Fruit fly (Drosophila melanogaster) whole organism, embryonic: ENCODE results near the gene CG31268.

Source experiments
- Atf-2 ChIP-seq: fragments of 200-800 bp; sonication (Bioruptor generic); optimal IDR thresholded peaks from 2 replicates; lab custom pipeline; 2016; ENCODE audit warnings: missing biosample characterization, missing genetic modification characterization
- B-H1 ChIP-seq: fragments of 200-800 bp; sonication (Bioruptor generic); IDR thresholded peaks from 3 replicates; pipeline ENCODE4 v1.3.6; 2022; ENCODE audit warnings: missing biosample characterization, missing genetic modification characterization
- CG10147 ChIP-seq: fragments of 200-800 bp; sonication (Bioruptor generic); optimal IDR thresholded peaks from 2 replicates; lab custom pipeline; 2019; ENCODE audit warnings: missing biosample characterization, mild to moderate bottlenecking, missing genetic modification characterization, moderate library complexity
- CG10431 ChIP-seq: fragments of 200-800 bp; sonication (Bioruptor generic); optimal IDR thresholded peaks from 3 replicates; lab custom pipeline; 2018; ENCODE audit warnings: missing biosample characterization, mild to moderate bottlenecking, missing genetic modification characterization
- CG11085 ChIP-seq: fragments of 200-800 bp; sonication (Bioruptor generic); IDR thresholded peaks from 2 replicates; pipeline ENCODE4 v1.3.6; 2022; ENCODE audit warnings: missing biosample characterization, missing genetic modification characterization
- CG11696 ChIP-seq: fragments of 200-800 bp; sonication (Bioruptor generic); IDR thresholded peaks from 2 replicates; pipeline ENCODE4 v1.3.6; 2022; ENCODE audit warnings: missing biosample characterization, missing genetic modification characterization
- CG15479 ChIP-seq: fragments of 200-800 bp; sonication (Bioruptor generic); optimal IDR thresholded peaks from 3 replicates; lab custom pipeline; 2019; ENCODE audit warnings: missing biosample characterization, mild to moderate bottlenecking, missing genetic modification characterization, moderate library complexity
- CG16815 ChIP-seq: fragments of 200-800 bp; sonication (Bioruptor generic); optimal IDR thresholded peaks from 3 replicates; lab custom pipeline; 2017; ENCODE audit warnings: missing biosample characterization, mild to moderate bottlenecking, missing genetic modification characterization
- CG16863 ChIP-seq: fragments of 200-800 bp; sonication (Bioruptor generic); optimal IDR thresholded peaks from 3 replicates; lab custom pipeline; 2016; ENCODE audit warnings: missing biosample characterization, missing genetic modification characterization
- CG18262 ChIP-seq: fragments of 200-800 bp; optimal IDR thresholded peaks from 3 replicates; lab custom pipeline; 2019; ENCODE audit warnings: missing biosample characterization, mild to moderate bottlenecking, missing genetic modification characterization, moderate library complexity
- CG2202 ChIP-seq: fragments of 200-800 bp; sonication (Bioruptor generic); optimal IDR thresholded peaks from 2 replicates; lab custom pipeline; 2018; ENCODE audit warnings: missing biosample characterization, mild to moderate bottlenecking, missing genetic modification characterization
- CG2889 ChIP-seq: fragments of 200-800 bp; sonication (Bioruptor generic); IDR thresholded peaks from 3 replicates; pipeline ENCODE4 v1.3.6; 2022; ENCODE audit warnings: missing biosample characterization, missing genetic modification characterization
- CG6654 ChIP-seq: fragments of 200-800 bp; sonication (Bioruptor generic); optimal IDR thresholded peaks from 2 replicates; lab custom pipeline; 2017; ENCODE audit warnings: missing biosample characterization, mild to moderate bottlenecking, missing genetic modification characterization
- CG6689 ChIP-seq: fragments of 200-800 bp; sonication (Bioruptor generic); IDR thresholded peaks from 2 replicates; pipeline ENCODE4 v1.3.6; 2022; ENCODE audit warnings: missing biosample characterization, missing genetic modification characterization
- CG7987 ChIP-seq: fragments of 200-800 bp; sonication (Bioruptor generic); optimal IDR thresholded peaks from 2 replicates; lab custom pipeline; 2018; ENCODE audit warnings: missing biosample characterization, mild to moderate bottlenecking, missing genetic modification characterization, moderate library complexity
- CG8478 ChIP-seq: fragments of >200 bp; optimal IDR thresholded peaks from 2 replicates; lab custom pipeline; 2018
- CG9215 ChIP-seq: fragments of 200-800 bp; sonication (Bioruptor generic); IDR thresholded peaks from 2 replicates; pipeline ENCODE4 v1.3.6; 2022; ENCODE audit warnings: missing biosample characterization, missing genetic modification characterization
- CG9932 ChIP-seq: fragments of 200-800 bp; sonication (Bioruptor generic); IDR thresholded peaks from 2 replicates; pipeline ENCODE4 v1.3.6; 2022; ENCODE audit warnings: missing biosample characterization, missing genetic modification characterization
- Dad ChIP-seq: fragments of 200-800 bp; sonication (Bioruptor generic); optimal IDR thresholded peaks from 3 replicates; lab custom pipeline; 2016; ENCODE audit warnings: missing biosample characterization, missing genetic modification characterization
- Dp ChIP-seq: fragments of 200-800 bp; sonication (Bioruptor generic); optimal IDR thresholded peaks from 2 replicates; lab custom pipeline; 2018; ENCODE audit warnings: missing biosample characterization, mild to moderate bottlenecking, missing genetic modification characterization, moderate library complexity
- E2f2 ChIP-seq: fragments of 200-800 bp; sonication (Bioruptor generic); IDR thresholded peaks from 2 replicates; pipeline ENCODE4 v1.3.6; 2022; ENCODE audit warnings: missing biosample characterization, missing genetic modification characterization
- GATAe ChIP-seq: fragments of 200-800 bp; sonication (Bioruptor generic); conservative IDR thresholded peaks from 2 replicates; pipeline ENCODE4 v1.3.6; 2022; ENCODE audit warnings: missing biosample characterization, missing genetic modification characterization
- HLH54F ChIP-seq: fragments of 200-800 bp; sonication (Bioruptor generic); optimal IDR thresholded peaks from 3 replicates; lab custom pipeline; 2016; ENCODE audit warnings: missing biosample characterization, missing genetic modification characterization
- Hmr ChIP-seq: fragments of 200-800 bp; sonication (Bioruptor generic); optimal IDR thresholded peaks from 3 replicates; lab custom pipeline; 2017; ENCODE audit warnings: mild to moderate bottlenecking, missing biosample characterization, missing genetic modification reagents, missing genetic modification characterization
- Hmx ChIP-seq: fragments of 200-800 bp; sonication (Bioruptor generic); optimal IDR thresholded peaks from 2 replicates; lab custom pipeline; 2016; ENCODE audit warnings: missing biosample characterization, missing genetic modification characterization
- MESR4 ChIP-seq: fragments of 200-800 bp; sonication (Bioruptor generic); optimal IDR thresholded peaks from 2 replicates; lab custom pipeline; 2018; ENCODE audit warnings: missing biosample characterization, mild to moderate bottlenecking, missing genetic modification characterization, moderate library complexity
- NK7.1 ChIP-seq: fragments of 200-800 bp; sonication (Bioruptor generic); optimal IDR thresholded peaks from 3 replicates; lab custom pipeline; 2016; ENCODE audit warnings: missing biosample characterization, missing genetic modification characterization
- Neu2 ChIP-seq: fragments of 200-800 bp; sonication (Bioruptor generic); optimal IDR thresholded peaks from 3 replicates; lab custom pipeline; 2016; ENCODE audit warnings: missing biosample characterization, missing genetic modification characterization, borderline replicate concordance
- Rfx ChIP-seq: fragments of 200-800 bp; sonication (Bioruptor generic); IDR thresholded peaks from 2 replicates; pipeline ENCODE4 v1.3.6; 2022; ENCODE audit warnings: missing biosample characterization, missing genetic modification characterization
- Rx ChIP-seq: fragments of 200-800 bp; sonication (Bioruptor generic); IDR thresholded peaks from 2 replicates; pipeline ENCODE4 v1.3.6; 2022; ENCODE audit warnings: missing biosample characterization, missing genetic modification characterization
- Sry-β ChIP-seq: fragments of 200-800 bp; sonication (Bioruptor generic); optimal IDR thresholded peaks from 2 replicates; lab custom pipeline; 2018; ENCODE audit warnings: missing biosample characterization, mild to moderate bottlenecking, missing genetic modification characterization, moderate library complexity
- Ssrp ChIP-seq: fragments of 200-800 bp; sonication (Bioruptor generic); optimal IDR thresholded peaks from 2 replicates; lab custom pipeline; 2018; ENCODE audit warnings: missing biosample characterization, mild to moderate bottlenecking, missing genetic modification characterization, moderate library complexity
- Stat92E ChIP-seq, 3 experiments: fragments of >200 bp in 2 of 3; fragments of 200-800 bp in 1 of 3; sonication (Bioruptor generic) in 1 of 3; optimal IDR thresholded peaks; 2 replicates each; lab custom pipeline; 2017 to 2019; ENCODE audit warnings: missing biosample characterization in 3 of 3, missing genetic modification characterization in 3 of 3, mild to moderate bottlenecking in 1 of 3, moderate library complexity in 1 of 3
- Vsx1 ChIP-seq: fragments of 200-800 bp; sonication (Bioruptor generic); optimal IDR thresholded peaks from 2 replicates; lab custom pipeline; 2017; ENCODE audit warnings: missing biosample characterization, mild to moderate bottlenecking, missing genetic modification characterization, missing genetic modification reagents
- Xbp1 ChIP-seq: fragments of 200-800 bp; sonication (Bioruptor generic); optimal IDR thresholded peaks from 3 replicates; lab custom pipeline; 2016; ENCODE audit warnings: missing biosample characterization, mild to moderate bottlenecking, missing genetic modification characterization
- ase ChIP-seq: fragments of 200-800 bp; sonication (Bioruptor generic); IDR thresholded peaks from 3 replicates; pipeline ENCODE4 v1.3.6; 2022; ENCODE audit warnings: missing biosample characterization, missing genetic modification characterization
- crol ChIP-seq: fragments of 200-800 bp; sonication (Bioruptor generic); IDR thresholded peaks from 2 replicates; pipeline ENCODE4 v1.3.6; 2022; ENCODE audit warnings: missing biosample characterization, missing genetic modification characterization
- fd96Cb ChIP-seq: fragments of 200-800 bp; sonication (Bioruptor generic); optimal IDR thresholded peaks from 2 replicates; lab custom pipeline; 2018; ENCODE audit warnings: missing biosample characterization, mild to moderate bottlenecking, missing genetic modification characterization, moderate library complexity
- insv ChIP-seq, 2 experiments: fragments of 200-800 bp; sonication (Bioruptor generic); optimal IDR thresholded peaks; 3 replicates each; lab custom pipeline; 2016 to 2018; ENCODE audit warnings: missing biosample characterization in 2 of 2, missing genetic modification characterization in 2 of 2
- inv ChIP-seq: fragments of 200-800 bp; sonication (Bioruptor generic); IDR thresholded peaks from 2 replicates; pipeline ENCODE4 v1.3.6; 2022; ENCODE audit warnings: missing biosample characterization, missing genetic modification characterization; ENCODE audit not compliant: partially characterized antibody
- jing ChIP-seq: fragments of 200-800 bp; sonication (Bioruptor generic); optimal IDR thresholded peaks from 2 replicates; lab custom pipeline; 2018; ENCODE audit warnings: missing biosample characterization, mild to moderate bottlenecking, missing genetic modification characterization
- ken ChIP-seq: fragments of 200-800 bp; sonication (Bioruptor generic); IDR thresholded peaks from 3 replicates; pipeline ENCODE4 v1.3.6; 2022; ENCODE audit warnings: missing biosample characterization, missing genetic modification characterization
- kni ChIP-seq: fragments of 200-800 bp; sonication (Bioruptor generic); optimal IDR thresholded peaks from 3 replicates; lab custom pipeline; 2017; ENCODE audit warnings: mild to moderate bottlenecking, missing biosample characterization, missing genetic modification reagents, missing genetic modification characterization
- lbe ChIP-seq: fragments of 200-800 bp; sonication (Bioruptor generic); optimal IDR thresholded peaks from 2 replicates; lab custom pipeline; 2016; ENCODE audit warnings: missing biosample characterization, mild to moderate bottlenecking, missing genetic modification characterization
- oc ChIP-seq: fragments of 200-800 bp; sonication (Bioruptor generic); optimal IDR thresholded peaks from 2 replicates; lab custom pipeline; 2018; ENCODE audit warnings: missing biosample characterization, mild to moderate bottlenecking, missing genetic modification characterization, moderate library complexity
- tap ChIP-seq: fragments of 200-800 bp; optimal IDR thresholded peaks from 3 replicates; lab custom pipeline; 2019; ENCODE audit warnings: missing biosample characterization, mild to moderate bottlenecking, missing genetic modification characterization, moderate library complexity
- tll ChIP-seq, 2 experiments: fragments of 200-800 bp in 1 of 2; fragments of >200 bp in 1 of 2; sonication (Bioruptor generic) in 1 of 2; optimal IDR thresholded peaks; 2 replicates each; lab custom pipeline; 2017 to 2019; ENCODE audit warnings: missing biosample characterization in 2 of 2, missing genetic modification characterization in 2 of 2, mild to moderate bottlenecking in 1 of 2, moderate library complexity in 1 of 2
- ttk ChIP-seq: fragments of 200-800 bp; sonication (Bioruptor generic); IDR thresholded peaks from 2 replicates; pipeline ENCODE4 v2.1.2; 2022; ENCODE audit warnings: missing biosample characterization, missing genetic modification characterization
- wek ChIP-seq: fragments of 200-800 bp; sonication (Bioruptor generic); optimal IDR thresholded peaks from 3 replicates; lab custom pipeline; 2018; ENCODE audit warnings: missing biosample characterization, mild to moderate bottlenecking, missing genetic modification characterization, moderate library complexity
- zfh2 ChIP-seq: fragments of 200-800 bp; sonication (Bioruptor generic); optimal IDR thresholded peaks from 2 replicates; lab custom pipeline; 2016; ENCODE audit warnings: missing biosample characterization, missing genetic modification characterization

CG31268 gene

DNA sequence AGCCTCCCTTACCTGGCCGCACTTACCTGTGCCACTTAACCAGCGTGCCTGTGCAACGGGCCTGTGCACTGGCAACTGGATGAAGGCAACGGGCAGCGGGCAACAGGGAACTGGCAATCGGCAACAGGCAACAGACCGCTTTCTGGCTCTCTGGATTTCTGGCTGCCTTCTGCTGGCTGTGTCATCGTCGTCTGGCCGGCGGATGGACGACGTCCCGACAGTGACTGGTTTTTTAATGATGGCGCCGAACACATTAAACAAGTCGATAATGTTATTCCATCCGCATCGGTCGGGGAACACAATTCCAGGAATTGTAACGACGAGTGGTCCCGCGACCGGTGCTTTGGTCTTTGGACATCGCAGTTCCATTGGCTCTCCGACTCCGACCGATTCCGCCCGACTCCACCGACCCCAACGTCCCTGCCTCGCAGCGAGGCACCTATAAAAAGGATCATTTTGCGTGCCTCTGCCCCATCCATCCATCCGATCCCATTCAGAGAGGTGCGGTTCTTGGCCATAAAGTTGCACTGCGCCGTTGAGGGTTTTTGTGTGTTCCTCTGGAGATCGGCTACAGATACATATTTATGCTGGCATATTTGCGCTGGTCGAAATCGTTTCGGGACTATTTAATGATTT is 30.3 kb downstream of the CG31268 start (continued):
- TF ChIP-seq CG10431 (GFP tag; lab: Kevin White, UChicago) (no peak), E2f2 (no peak), CG2202 (no peak), Hmx (GFP tag; lab: Kevin White, UChicago) (no peak), MESR4 (no peak), kni (peak; percentile 53), Ssrp (tag; lab: Kevin White, UChicago) (no peak), CG9932 (GFP tag; lab: Robert Waterston, UW) (no peak), oc (tag; lab: Kevin White, UChicago) (no peak), Neu2 (GFP tag; lab: Kevin White, UChicago) (no peak), Vsx1 (GFP tag; lab: Kevin White, UChicago) (no peak), NK7.1 (GFP tag; lab: Kevin White, UChicago) (no peak), CG6689 (no peak), Hmr (GFP tag; lab: Kevin White, UChicago) (no peak), B-H1 (GFP tag; lab: Robert Waterston, UW) (no peak), CG10147 (no peak), CG15479 (GFP tag; lab: Kevin White, UChicago) (peak; percentile 23), Dad (GFP tag; lab: Kevin White, UChicago) (no peak), Xbp1 (GFP tag; lab: Kevin White, UChicago) (no peak), crol (GFP tag; lab: Robert Waterston, UW) (peak; percentile 33; the same call in 1 of the 2 replicates), fd96Cb (tag; lab: Kevin White, UChicago) (no peak), CG16863 (GFP tag; lab: Kevin White, UChicago) (no peak), Sry-β (no peak), Atf-2 (GFP tag; lab: Kevin White, UChicago) (no peak), CG7987 (GFP tag; lab: Kevin White, UChicago) (no peak), inv (GFP tag; lab: Robert Waterston, UW) (no peak), lbe (peak; percentile 12), CG11696 (no peak), CG18262 (tag; lab: Kevin White, UChicago) (no peak), CG11085 (GFP tag; lab: Robert Waterston, UW) (no peak), insv (GFP tag; optimal IDR thresholded peaks at IDR 0.05; lab: Kevin White, UChicago) (no peak), CG2889 (GFP tag; lab: Robert Waterston, UW) (no peak), Rx (GFP tag; lab: Robert Waterston, UW) (no peak), ase (GFP tag; lab: Robert Waterston, UW) (no peak), tll (GFP tag; optimal IDR thresholded peaks at IDR 0.05; lab: Kevin White, UChicago) (peak in 1 of 2 experiments; percentile 6), ken (peak; percentile 51; the same call in 1 of the 3 replicates), HLH54F (no peak), CG16815 (no peak), ttk (GFP tag; lab: Robert Waterston, UW) (0 out of 2 replicates have a peak, but pooled peaks have one; percentile 5), CG6654 (GFP tag; lab: Kevin White, UChicago) (no peak), Dp (GFP tag; lab: Kevin White, UChicago) (no peak), tap (tag; lab: Kevin White, UChicago) (no peak), CG8478 (lab: Kevin White, UChicago) (peak; percentile 14), Stat92E (GFP tag; optimal IDR thresholded peaks at IDR 0.05; lab: Kevin White, UChicago) (peak in 1 of 3 experiments; percentile 80), zfh2 (GFP tag; lab: Kevin White, UChicago) (no peak), CG9215 (GFP tag; lab: Robert Waterston, UW) (no peak), Rfx (GFP tag; lab: Robert Waterston, UW) (no peak), GATAe (GFP tag; lab: Robert Waterston, UW) (no peak), wek (GFP tag; lab: Kevin White, UChicago) (no peak), jing (no peak)
